Fruit fly (Drosophila melanogaster) whole organism, embryonic: Measurements from ENCODE around the gene Cdc6.

Source experiments
- Antp ChIP-seq: fragments of 200-800 bp; sonication (Bioruptor generic); optimal IDR thresholded peaks from 3 replicates; lab custom pipeline; 2016; ENCODE audit warnings: missing biosample characterization, missing genetic modification characterization
- CG10431 ChIP-seq: fragments of 200-800 bp; sonication (Bioruptor generic); optimal IDR thresholded peaks from 3 replicates; lab custom pipeline; 2018; ENCODE audit warnings: missing biosample characterization, mild to moderate bottlenecking, missing genetic modification characterization
- CG11247 ChIP-seq: fragments of 200-800 bp; sonication (Bioruptor generic); IDR thresholded peaks from 2 replicates; pipeline ENCODE4 v1.3.6; 2022; ENCODE audit warnings: missing biosample characterization, missing genetic modification characterization
- CG12155 ChIP-seq: fragments of 200-800 bp; sonication (Bioruptor generic); optimal IDR thresholded peaks from 3 replicates; lab custom pipeline; 2016; ENCODE audit warnings: missing biosample characterization, missing genetic modification characterization
- CG13287 ChIP-seq: fragments of 200-800 bp; sonication (Bioruptor generic); IDR thresholded peaks from 2 replicates; pipeline ENCODE4 v1.3.6; 2022; ENCODE audit warnings: missing biosample characterization, missing genetic modification characterization; ENCODE audit not compliant: partially characterized antibody
- CG13296 ChIP-seq: fragments of 200-800 bp; sonication (Bioruptor generic); optimal IDR thresholded peaks from 3 replicates; lab custom pipeline; 2018; ENCODE audit warnings: missing biosample characterization, mild to moderate bottlenecking, missing genetic modification characterization
- CG13775 ChIP-seq: fragments of 200-800 bp; sonication (Bioruptor generic); optimal IDR thresholded peaks from 3 replicates; lab custom pipeline; 2017; ENCODE audit warnings: missing biosample characterization, mild to moderate bottlenecking, missing genetic modification characterization
- CG13894 ChIP-seq: fragments of 200-800 bp; sonication (Bioruptor generic); optimal IDR thresholded peaks from 3 replicates; lab custom pipeline; 2018; ENCODE audit warnings: missing biosample characterization, mild to moderate bottlenecking, missing genetic modification characterization, moderate library complexity
- CG14667 ChIP-seq: fragments of 200-800 bp; sonication (Bioruptor generic); IDR thresholded peaks from 2 replicates; pipeline ENCODE4 v1.3.6; 2022; ENCODE audit warnings: missing biosample characterization, missing genetic modification characterization
- CG15011 ChIP-seq: fragments of 200-800 bp; sonication (Bioruptor generic); optimal IDR thresholded peaks from 3 replicates; lab custom pipeline; 2018; ENCODE audit warnings: missing biosample characterization, mild to moderate bottlenecking, missing genetic modification characterization
- CG15514 ChIP-seq: fragments of 200-800 bp; sonication (Bioruptor generic); optimal IDR thresholded peaks from 3 replicates; lab custom pipeline; 2017; ENCODE audit warnings: missing biosample characterization, missing genetic modification characterization, mild to moderate bottlenecking, moderate library complexity, missing genetic modification reagents
- CG17359 ChIP-seq: fragments of 200-800 bp; sonication (Bioruptor generic); optimal IDR thresholded peaks from 3 replicates; lab custom pipeline; 2018; ENCODE audit warnings: missing biosample characterization, mild to moderate bottlenecking, missing genetic modification characterization, moderate library complexity
- CG17385 ChIP-seq: fragments of 200-800 bp; sonication (Bioruptor generic); optimal IDR thresholded peaks from 3 replicates; lab custom pipeline; 2018; ENCODE audit warnings: missing biosample characterization, mild to moderate bottlenecking, missing genetic modification characterization
- CG1792 ChIP-seq: fragments of 200-800 bp; sonication (Bioruptor generic); optimal IDR thresholded peaks from 2 replicates; lab custom pipeline; 2016; ENCODE audit warnings: missing biosample characterization, missing genetic modification characterization
- CG31441 ChIP-seq: fragments of 200-800 bp; sonication (Bioruptor generic); IDR thresholded peaks from 2 replicates; pipeline ENCODE4 v1.3.6; 2022; ENCODE audit warnings: missing biosample characterization, missing genetic modification characterization
- CG4282 ChIP-seq: fragments of 200-800 bp; sonication (Bioruptor generic); optimal IDR thresholded peaks from 2 replicates; lab custom pipeline; 2016; ENCODE audit warnings: missing biosample characterization, missing genetic modification characterization
- CG4328 ChIP-seq: fragments of 200-800 bp; sonication (Bioruptor generic); optimal IDR thresholded peaks from 3 replicates; lab custom pipeline; 2017; ENCODE audit warnings: missing biosample characterization, missing genetic modification reagents, missing genetic modification characterization
- CG4730 ChIP-seq: fragments of 200-800 bp; sonication (Bioruptor generic); IDR thresholded peaks from 2 replicates; pipeline ENCODE4 v1.3.6; 2022; ENCODE audit warnings: missing biosample characterization, missing genetic modification characterization
- CG6689 ChIP-seq: fragments of 200-800 bp; sonication (Bioruptor generic); IDR thresholded peaks from 2 replicates; pipeline ENCODE4 v1.3.6; 2022; ENCODE audit warnings: missing biosample characterization, missing genetic modification characterization
- CG8359 ChIP-seq: fragments of 200-800 bp; sonication (Bioruptor generic); optimal IDR thresholded peaks from 2 replicates; lab custom pipeline; 2017; ENCODE audit warnings: missing biosample characterization, mild to moderate bottlenecking, missing genetic modification characterization, borderline replicate concordance
- CG8478 ChIP-seq: fragments of >200 bp; optimal IDR thresholded peaks from 2 replicates; lab custom pipeline; 2018
- CTCF ChIP-seq: fragments of 200-800 bp; sonication (Bioruptor generic); optimal IDR thresholded peaks from 2 replicates; lab custom pipeline; 2017; ENCODE audit warnings: missing biosample characterization, mild to moderate bottlenecking, missing genetic modification characterization, moderate library complexity
- Dp ChIP-seq: fragments of 200-800 bp; sonication (Bioruptor generic); optimal IDR thresholded peaks from 2 replicates; lab custom pipeline; 2018; ENCODE audit warnings: missing biosample characterization, mild to moderate bottlenecking, missing genetic modification characterization, moderate library complexity
- E2f2 ChIP-seq: fragments of 200-800 bp; sonication (Bioruptor generic); IDR thresholded peaks from 2 replicates; pipeline ENCODE4 v1.3.6; 2022; ENCODE audit warnings: missing biosample characterization, missing genetic modification characterization
- HLH54F ChIP-seq: fragments of 200-800 bp; sonication (Bioruptor generic); optimal IDR thresholded peaks from 3 replicates; lab custom pipeline; 2016; ENCODE audit warnings: missing biosample characterization, missing genetic modification characterization
- Hr78 ChIP-seq, 2 experiments: fragments of 200-800 bp in 1 of 2; fragments of >200 bp in 1 of 2; sonication (Bioruptor generic) in 1 of 2; optimal IDR thresholded peaks; 2 replicates each; lab custom pipeline; 2017 to 2019; ENCODE audit warnings: missing biosample characterization in 2 of 2, missing genetic modification characterization in 2 of 2, mild to moderate bottlenecking in 1 of 2, moderate library complexity in 1 of 2
- Hsf ChIP-seq: fragments of 200-800 bp; sonication (Bioruptor generic); optimal IDR thresholded peaks from 3 replicates; lab custom pipeline; 2016; ENCODE audit warnings: missing biosample characterization, missing genetic modification characterization
- Lhr ChIP-seq: fragments of 200-800 bp; sonication (Bioruptor generic); optimal IDR thresholded peaks from 3 replicates; lab custom pipeline; 2017; ENCODE audit warnings: mild to moderate bottlenecking, missing biosample characterization, missing genetic modification reagents, missing genetic modification characterization
- MTF-1 ChIP-seq: fragments of 200-800 bp; sonication (Bioruptor generic); optimal IDR thresholded peaks from 2 replicates; lab custom pipeline; 2018; ENCODE audit warnings: missing biosample characterization, mild to moderate bottlenecking, missing genetic modification characterization, borderline replicate concordance
- Optix ChIP-seq: fragments of 200-800 bp; sonication (Bioruptor generic); IDR thresholded peaks from 3 replicates; pipeline ENCODE4 v1.3.6; 2022; ENCODE audit warnings: missing biosample characterization, missing genetic modification characterization
- PHDP ChIP-seq: fragments of 200-800 bp; sonication (Bioruptor generic); optimal IDR thresholded peaks from 3 replicates; lab custom pipeline; 2018; ENCODE audit warnings: missing biosample characterization, mild to moderate bottlenecking, missing genetic modification characterization, moderate library complexity
- Pdp1 ChIP-seq, 2 experiments: fragments of 200-800 bp; sonication (Bioruptor generic); optimal IDR thresholded peaks; 3 replicates each; lab custom pipeline; 2016; ENCODE audit warnings: missing biosample characterization in 2 of 2, missing genetic modification characterization in 2 of 2, mild to moderate bottlenecking in 1 of 2, moderate library complexity in 1 of 2
- Sry-δ ChIP-seq: fragments of 200-800 bp; sonication (Bioruptor generic); optimal IDR thresholded peaks from 2 replicates; lab custom pipeline; 2016; ENCODE audit warnings: missing biosample characterization, missing genetic modification characterization
- cas ChIP-seq: fragments of 200-800 bp; sonication (Bioruptor generic); IDR thresholded peaks from 2 replicates; pipeline ENCODE4 v1.3.6; 2022; ENCODE audit warnings: missing biosample characterization, missing genetic modification characterization
- crc ChIP-seq: fragments of 200-800 bp; sonication (Bioruptor generic); optimal IDR thresholded peaks from 2 replicates; lab custom pipeline; 2016; ENCODE audit warnings: missing biosample characterization, missing genetic modification characterization
- dmrt99B ChIP-seq: fragments of 200-800 bp; sonication (Bioruptor generic); optimal IDR thresholded peaks from 2 replicates; lab custom pipeline; 2018; ENCODE audit warnings: missing biosample characterization, mild to moderate bottlenecking, missing genetic modification characterization, moderate library complexity
- ems ChIP-seq: fragments of 200-800 bp; sonication (Bioruptor generic); optimal IDR thresholded peaks from 3 replicates; lab custom pipeline; 2016; ENCODE audit warnings: missing biosample characterization, missing genetic modification characterization
- hth ChIP-seq: fragments of >200 bp; optimal IDR thresholded peaks from 2 replicates; lab custom pipeline; 2017; ENCODE audit warnings: inconsistent platforms
- lab ChIP-seq: fragments of 200-800 bp; sonication (Bioruptor generic); optimal IDR thresholded peaks from 3 replicates; lab custom pipeline; 2017; ENCODE audit warnings: missing biosample characterization, missing genetic modification characterization, mild to moderate bottlenecking, moderate library complexity, missing genetic modification reagents
- lbe ChIP-seq: fragments of 200-800 bp; sonication (Bioruptor generic); optimal IDR thresholded peaks from 2 replicates; lab custom pipeline; 2016; ENCODE audit warnings: missing biosample characterization, mild to moderate bottlenecking, missing genetic modification characterization
- mld ChIP-seq: fragments of 200-800 bp; sonication (Bioruptor generic); IDR thresholded peaks from 3 replicates; pipeline ENCODE4 v1.3.6; 2022; ENCODE audit warnings: missing biosample characterization, missing genetic modification characterization; ENCODE audit not compliant: partially characterized antibody
- nerfin-1 ChIP-seq: fragments of 200-800 bp; sonication (Bioruptor generic); optimal IDR thresholded peaks from 3 replicates; lab custom pipeline; 2019; ENCODE audit warnings: missing biosample characterization, mild to moderate bottlenecking, missing genetic modification characterization, moderate library complexity
- sc ChIP-seq, 3 experiments: fragments of >200 bp in 2 of 3; fragments of 200-800 bp in 1 of 3; sonication (Bioruptor generic) in 1 of 3; optimal IDR thresholded peaks; 2 replicates in 2 of 3; 3 replicates in 1 of 3; lab custom pipeline; 2017; ENCODE audit warnings: mild to moderate bottlenecking in 1 of 3, missing biosample characterization in 1 of 3, missing genetic modification characterization in 1 of 3, missing genetic modification reagents in 1 of 3
- stwl ChIP-seq: fragments of 200-800 bp; sonication (Bioruptor generic); optimal IDR thresholded peaks from 3 replicates; lab custom pipeline; 2018; ENCODE audit warnings: missing biosample characterization, mild to moderate bottlenecking, missing genetic modification characterization, moderate library complexity
- tna ChIP-seq: fragments of 200-800 bp; sonication (Bioruptor generic); IDR thresholded peaks from 2 replicates; pipeline ENCODE4 v1.3.6; 2022; ENCODE audit warnings: missing biosample characterization, missing genetic modification characterization; ENCODE audit not compliant: partially characterized antibody
- vnd ChIP-seq: fragments of 200-800 bp; sonication (Bioruptor generic); IDR thresholded peaks from 3 replicates; pipeline ENCODE4 v1.3.6; 2022; ENCODE audit warnings: missing biosample characterization, missing genetic modification characterization; ENCODE audit not compliant: partially characterized antibody
- wek ChIP-seq: fragments of 200-800 bp; sonication (Bioruptor generic); optimal IDR thresholded peaks from 3 replicates; lab custom pipeline; 2018; ENCODE audit warnings: missing biosample characterization, mild to moderate bottlenecking, missing genetic modification characterization, moderate library complexity
- z ChIP-seq: fragments of 200-800 bp; sonication (Bioruptor generic); IDR thresholded peaks from 3 replicates; pipeline ENCODE4 v1.3.6; 2022; ENCODE audit warnings: missing biosample characterization, missing genetic modification characterization
- zfh1 ChIP-seq: fragments of 200-800 bp; sonication (Bioruptor generic); IDR thresholded peaks from 3 replicates; pipeline ENCODE4 v1.3.6; 2022; ENCODE audit warnings: missing biosample characterization, missing genetic modification characterization

Cdc6 gene

dm6 chr3L:8675545-8676084, 41.7 kb upstream of the Cdc6 start, which contains the start of gene hry (continued):
- TF ChIP-seq Hr78 (GFP tag; optimal IDR thresholded peaks at IDR 0.05; lab: Kevin White, UChicago) = peak in 1 of 2 experiments; percentile 81
- TF ChIP-seq CG8359 = peak; percentile 88
- no peak for TF ChIP-seq CG4730 (GFP tag; lab: Robert Waterston, UW)
- peak; percentile 42 for TF ChIP-seq wek (GFP tag; lab: Kevin White, UChicago)
- no peak for TF ChIP-seq ems (GFP tag; lab: Kevin White, UChicago)
- TF ChIP-seq cas = 0 out of 2 replicates have a peak, but pooled peaks have one; percentile 27
- TF ChIP-seq Dp = no peak
- no peak for TF ChIP-seq sc (optimal IDR thresholded peaks at IDR 0.05; lab: Kevin White, UChicago)
- TF ChIP-seq sc (GFP tag; optimal IDR thresholded peaks at IDR 0.05; lab: Kevin White, UChicago) = peak; percentile 10
- TF ChIP-seq Lhr (GFP tag; lab: Kevin White, UChicago) = no peak
- peak; percentile 82 for TF ChIP-seq lab (GFP tag; lab: Kevin White, UChicago)
- TF ChIP-seq CG15514 (GFP tag; lab: Kevin White, UChicago) = peak; percentile 65
- TF ChIP-seq Pdp1 (GFP tag; optimal IDR thresholded peaks at IDR 0.05; lab: Kevin White, UChicago) = peak in 1 of 2 experiments; percentile 62
- TF ChIP-seq vnd (GFP tag; lab: Robert Waterston, UW) = no peak
- TF ChIP-seq CG1792 = no peak
- peak; percentile 33 for TF ChIP-seq MTF-1 (GFP tag; lab: Kevin White, UChicago)
- no peak; the same call in 1 of the 2 replicates for TF ChIP-seq E2f2
- TF ChIP-seq CG4282 (GFP tag; lab: Kevin White, UChicago) = no peak
- TF ChIP-seq CG6689 (GFP tag; lab: Robert Waterston, UW) = peak; percentile 36; the same call in 1 of the 2 replicates
- TF ChIP-seq PHDP (tag; lab: Kevin White, UChicago) = peak; percentile 23
- 0 out of 3 replicates have a peak, but pooled peaks have one; percentile 40 for TF ChIP-seq Optix (GFP tag; lab: Robert Waterston, UW)
- no peak for TF ChIP-seq hth (lab: Kevin White, UChicago)
- peak; percentile 72 for TF ChIP-seq CG13894 (tag; lab: Kevin White, UChicago)
- TF ChIP-seq CG12155 (GFP tag; lab: Kevin White, UChicago) = peak; percentile 22
- TF ChIP-seq tna (GFP tag; lab: Robert Waterston, UW) = 0 out of 2 replicates have a peak, but pooled peaks have one; percentile 32
- TF ChIP-seq CG13775 (GFP tag; lab: Kevin White, UChicago) = peak; percentile 27
- TF ChIP-seq CG10431 (GFP tag; lab: Kevin White, UChicago) = peak; percentile 49
- TF ChIP-seq CG11247 (GFP tag; lab: Robert Waterston, UW) = no peak; the same call in 1 of the 2 replicates
- TF ChIP-seq CG14667 = no peak
- TF ChIP-seq HLH54F (GFP tag; lab: Kevin White, UChicago) = no peak
- TF ChIP-seq lbe (GFP tag; lab: Kevin White, UChicago) = peak; percentile 77
- TF ChIP-seq CG4328 = peak; percentile 41
- peak; percentile 13 for TF ChIP-seq CG17359 (tag; lab: Kevin White, UChicago)
- no peak for TF ChIP-seq Antp
- no peak for TF ChIP-seq Sry-δ (GFP tag; lab: Kevin White, UChicago)
- peak; percentile 49 for TF ChIP-seq CG17385
- TF ChIP-seq dmrt99B (tag; lab: Kevin White, UChicago) = peak; percentile 1
- TF ChIP-seq CTCF (GFP tag; lab: Kevin White, UChicago) = no peak
- no peak; the same call in 1 of the 2 replicates for TF ChIP-seq CG31441 (GFP tag; lab: Robert Waterston, UW)
- TF ChIP-seq CG15011 (GFP tag; lab: Kevin White, UChicago) = no peak
- peak; percentile 52 for TF ChIP-seq CG13296 (GFP tag; lab: Kevin White, UChicago)
- TF ChIP-seq Hsf = no peak
- TF ChIP-seq zfh1 (GFP tag; lab: Robert Waterston, UW) = peak; percentile 34; the same call in 1 of the 3 replicates
- TF ChIP-seq z (GFP tag; lab: Robert Waterston, UW) = no peak
- peak; percentile 66; the same call in 1 of the 3 replicates for TF ChIP-seq mld (GFP tag; lab: Robert Waterston, UW)
- TF ChIP-seq CG8478 (lab: Kevin White, UChicago) = no peak
- TF ChIP-seq nerfin-1 (tag; lab: Kevin White, UChicago) = no peak
- TF ChIP-seq crc (GFP tag; lab: Kevin White, UChicago) = no peak
- TF ChIP-seq stwl (tag; lab: Kevin White, UChicago) = peak; percentile 10
- peak; percentile 62; the same call in 1 of the 2 replicates for TF ChIP-seq CG13287
